Worm (Caenorhabditis elegans) whole organism, late embryonic: ENCODE data around the gene mut-15.

Experiments used
- ceh-9 ChIP-seq: sonication (generic microtip); optimal IDR thresholded peaks from 2 replicates; lab custom pipeline; 2016; ENCODE audit warnings: mild to moderate bottlenecking, missing genetic modification characterization, inconsistent platforms, missing compliant biosample characterization
- hlh-6 ChIP-seq: sonication (generic microtip); optimal IDR thresholded peaks from 2 replicates; lab custom pipeline; 2016; ENCODE audit warnings: missing genotype, missing genetic modification characterization, missing compliant biosample characterization
- mec-3 ChIP-seq: sonication (generic microtip); optimal IDR thresholded peaks from 2 replicates; lab custom pipeline; 2016; ENCODE audit warnings: borderline replicate concordance, missing genetic modification characterization, missing compliant biosample characterization
- nhr-11 ChIP-seq: fragments of 150-350 bp; optimal IDR thresholded peaks from 2 replicates; lab custom pipeline; 2014; ENCODE audit warnings: missing biosample characterization, missing genetic modification characterization
- syd-9 ChIP-seq: sonication (generic microtip); optimal IDR thresholded peaks from 2 replicates; lab custom pipeline; 2016; ENCODE audit warnings: mild to moderate bottlenecking, missing genetic modification characterization, moderate library complexity, missing compliant biosample characterization
- tbx-2 ChIP-seq: sonication (generic microtip); optimal IDR thresholded peaks from 2 replicates; lab custom pipeline; 2016; ENCODE audit warnings: missing genetic modification characterization, missing compliant biosample characterization

- no peak for TF ChIP-seq ceh-9
- no peak for TF ChIP-seq syd-9
- TF ChIP-seq hlh-6 (tag; lab: Kevin White, UChicago): no peak
- TF ChIP-seq nhr-11 (tag; lab: Kevin White, UChicago): no peak
- TF ChIP-seq mec-3 (tag; lab: Kevin White, UChicago): no peak
- TF ChIP-seq tbx-2 (tag; lab: Kevin White, UChicago): no peak
Observed at ce11 chrV:15048107-15048506, 45.8 kb downstream of the mut-15 start, which contains the start of gene sdc-3.
